Worm (Caenorhabditis elegans): ENCODE data around the gene R03A10.5.

The R03A10.5 gene

DNA sequence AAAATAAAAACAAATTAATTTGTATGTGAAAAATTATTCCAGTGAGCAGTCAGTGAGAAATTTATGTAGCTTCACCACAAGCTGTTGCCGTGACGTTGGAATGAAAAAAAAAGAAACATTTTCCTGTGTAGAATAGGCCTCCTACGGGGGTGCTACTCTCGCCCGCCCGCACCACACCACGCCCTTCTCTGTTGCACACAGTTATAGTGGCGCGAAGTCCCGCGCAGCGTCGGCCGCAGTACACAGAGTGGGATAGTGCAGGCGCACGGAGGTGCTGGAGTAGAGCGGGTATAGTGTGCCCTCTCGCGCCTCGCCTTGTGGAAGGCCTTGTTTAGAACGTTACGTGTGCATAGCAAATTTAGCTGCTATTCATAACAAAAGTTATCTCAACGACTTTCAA lies 7.8 kb upstream of the R03A10.5 start:
- no peak for TF ChIP-seq cog-1 (tag; optimal IDR thresholded peaks at IDR 0.05)
- no peak for TF ChIP-seq ztf-23 (GFP tag; IDR thresholded peaks at IDR 0.05)
- no peak for TF ChIP-seq ztf-29 (GFP tag; IDR thresholded peaks at IDR 0.05)
- no peak for TF ChIP-seq klf-2 (GFP tag; conservative IDR thresholded peaks at IDR 0.05)
- no peak for TF ChIP-seq med-1 (GFP tag; optimal IDR thresholded peaks at IDR 0.05; ENCODE audit: insufficient read depth)
- no peak for TF ChIP-seq tab-1 (GFP tag; IDR thresholded peaks at IDR 0.05)
- no peak for TF ChIP-seq flt-1 (GFP tag; IDR thresholded peaks at IDR 0.05)
- TF ChIP-seq T22C8.4 (GFP tag; IDR thresholded peaks at IDR 0.05) = no peak

DNA sequence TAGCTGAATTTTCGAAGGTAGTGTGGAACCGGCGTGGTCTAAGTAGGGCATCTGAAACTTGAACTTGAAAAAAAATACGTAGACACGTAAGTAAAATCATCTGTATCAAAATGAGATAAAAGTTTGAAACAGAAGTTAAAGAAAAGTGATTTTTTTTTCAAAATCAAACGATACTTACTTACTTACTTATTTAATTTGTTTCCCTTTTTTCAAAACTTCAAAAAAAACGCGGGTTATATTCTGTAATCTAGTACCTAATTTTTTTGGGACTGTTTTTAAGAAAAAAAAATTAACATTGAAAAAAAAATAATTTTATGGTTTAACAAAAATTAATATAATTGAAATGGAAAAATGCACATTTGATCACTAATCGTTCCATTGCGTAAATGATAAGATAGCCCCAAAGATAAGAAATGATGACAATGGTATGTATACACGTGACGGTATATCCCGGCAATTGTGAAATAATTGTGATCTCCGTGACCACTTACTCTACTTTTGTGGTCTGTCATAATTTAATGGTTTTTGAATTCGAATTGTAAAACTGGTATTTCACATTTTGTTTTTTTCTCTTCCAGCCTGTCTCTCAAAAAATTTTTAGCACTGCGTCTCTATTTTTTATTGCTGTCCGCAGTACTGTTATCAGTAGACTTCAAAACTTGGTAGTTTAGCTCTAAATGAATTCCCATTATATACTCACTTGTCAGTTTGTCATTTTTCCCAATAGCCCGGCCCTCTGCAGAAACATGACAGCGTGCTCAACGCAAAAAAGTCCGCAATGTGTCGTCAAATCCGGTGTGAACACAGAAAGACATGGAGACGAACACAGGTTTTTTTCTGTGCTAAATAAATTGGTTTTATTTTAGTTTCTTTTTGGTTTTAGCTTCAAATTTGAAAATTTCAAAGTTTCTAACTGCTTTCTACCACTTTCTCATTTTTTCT lies 5.5 kb upstream of the R03A10.5 start, which contains the start of gene mocs-1:
Gene mocs-1, minus strand, starts transcription at position 51 of the 942 bp plus-strand sequence.
- TF ChIP-seq flt-1 (GFP tag; IDR thresholded peaks at IDR 0.05) = no peak
- no peak for TF ChIP-seq klf-2 (GFP tag; conservative IDR thresholded peaks at IDR 0.05)
- no peak for TF ChIP-seq cog-1 (tag; optimal IDR thresholded peaks at IDR 0.05)
- TF ChIP-seq med-1 (GFP tag; optimal IDR thresholded peaks at IDR 0.05; ENCODE audit: insufficient read depth) = no peak
- no peak for TF ChIP-seq tab-1 (GFP tag; IDR thresholded peaks at IDR 0.05)
- TF ChIP-seq ztf-29 (GFP tag; IDR thresholded peaks at IDR 0.05) = no peak
- no peak for TF ChIP-seq T22C8.4 (GFP tag; IDR thresholded peaks at IDR 0.05)
- TF ChIP-seq ztf-23 (GFP tag; IDR thresholded peaks at IDR 0.05) = no peak
- TF ChIP-seq ref-1 (GFP tag; conservative IDR thresholded peaks at IDR 0.05) = no peak

DNA sequence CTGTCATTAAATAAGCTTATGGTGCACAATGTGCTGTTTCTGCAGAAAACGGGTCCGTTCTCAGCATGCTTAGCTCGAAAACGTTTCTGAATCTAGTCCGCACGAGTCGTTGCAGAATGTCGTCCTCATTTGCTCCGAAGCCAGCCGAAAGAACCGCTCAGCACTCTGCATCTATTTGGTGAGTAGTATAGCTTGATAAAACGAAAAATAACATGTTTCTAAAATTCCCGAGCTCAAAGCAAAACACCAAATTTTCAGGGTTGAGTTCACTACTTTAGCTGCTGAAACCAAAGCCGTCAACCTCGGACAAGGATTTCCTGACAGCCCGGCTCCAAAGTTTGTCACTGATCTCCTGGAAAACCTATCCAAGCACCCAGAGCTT lies 4.8 kb upstream of the R03A10.5 start, which contains the start of gene nkat-3:
Gene nkat-3, plus strand, starts transcription at position 46 of the 382 bp plus-strand sequence.
- TF ChIP-seq ref-1 (GFP tag; conservative IDR thresholded peaks at IDR 0.05) (no peak), T22C8.4 (GFP tag; IDR thresholded peaks at IDR 0.05) (no peak), cog-1 (tag; optimal IDR thresholded peaks at IDR 0.05) (no peak), tab-1 (GFP tag; IDR thresholded peaks at IDR 0.05) (no peak)

DNA sequence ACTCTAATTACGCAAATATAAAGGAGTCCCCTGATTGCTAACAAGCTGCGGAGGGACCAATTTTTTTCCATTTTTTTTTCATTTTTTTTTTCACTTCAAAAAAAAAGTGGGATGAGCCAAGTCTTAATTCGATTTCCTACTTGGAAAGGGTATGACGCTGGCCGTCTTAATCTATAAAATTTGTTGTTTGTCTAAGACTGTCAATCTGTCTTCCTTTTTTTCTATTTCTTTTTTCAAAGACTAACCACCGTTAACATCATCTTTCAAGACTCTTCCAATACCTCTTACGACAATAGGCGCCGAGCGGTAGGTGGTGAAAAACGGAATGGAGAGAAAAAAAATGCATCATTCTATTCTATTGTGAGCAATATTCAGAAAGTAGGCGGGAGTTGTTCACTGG lies 18.5 kb downstream of the R03A10.5 start:
- TF ChIP-seq tab-1 (GFP tag; IDR thresholded peaks at IDR 0.05) = no peak

DNA sequence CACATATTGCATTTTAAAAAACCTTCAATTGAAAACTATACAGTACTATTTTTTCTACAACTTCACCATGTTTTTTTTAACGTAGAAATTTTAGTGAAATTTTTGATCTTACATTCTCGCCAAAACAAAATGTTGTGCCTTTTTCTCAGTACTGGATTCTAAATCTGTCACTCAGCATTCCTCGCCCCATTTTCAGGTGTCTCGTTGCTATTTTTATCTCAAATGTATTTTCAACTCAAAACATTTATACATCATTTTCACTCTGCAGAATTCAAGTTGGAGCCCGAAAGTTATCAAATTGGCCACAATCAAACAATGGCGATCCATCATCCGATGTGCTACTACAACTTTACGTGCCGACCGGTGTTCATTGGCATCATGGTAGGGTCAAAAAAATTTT lies 19.5 kb downstream of the R03A10.5 start, which contains the start of gene sprr-1:
Gene sprr-1, plus strand, starts transcription at position 269 of the 400 bp plus-strand sequence.
- no peak for TF ChIP-seq ref-1 (GFP tag; conservative IDR thresholded peaks at IDR 0.05)
- no peak for TF ChIP-seq tab-1 (GFP tag; IDR thresholded peaks at IDR 0.05)
- TF ChIP-seq ztf-23 (GFP tag; IDR thresholded peaks at IDR 0.05) = no peak
- TF ChIP-seq flt-1 (GFP tag; IDR thresholded peaks at IDR 0.05) = no peak
- no peak for TF ChIP-seq klf-2 (GFP tag; conservative IDR thresholded peaks at IDR 0.05)
- TF ChIP-seq med-1 (GFP tag; optimal IDR thresholded peaks at IDR 0.05; ENCODE audit: insufficient read depth) = no peak
- TF ChIP-seq ztf-29 (GFP tag; IDR thresholded peaks at IDR 0.05) = no peak
- no peak for TF ChIP-seq T22C8.4 (GFP tag; IDR thresholded peaks at IDR 0.05)
- no peak for TF ChIP-seq cog-1 (tag; optimal IDR thresholded peaks at IDR 0.05)

DNA sequence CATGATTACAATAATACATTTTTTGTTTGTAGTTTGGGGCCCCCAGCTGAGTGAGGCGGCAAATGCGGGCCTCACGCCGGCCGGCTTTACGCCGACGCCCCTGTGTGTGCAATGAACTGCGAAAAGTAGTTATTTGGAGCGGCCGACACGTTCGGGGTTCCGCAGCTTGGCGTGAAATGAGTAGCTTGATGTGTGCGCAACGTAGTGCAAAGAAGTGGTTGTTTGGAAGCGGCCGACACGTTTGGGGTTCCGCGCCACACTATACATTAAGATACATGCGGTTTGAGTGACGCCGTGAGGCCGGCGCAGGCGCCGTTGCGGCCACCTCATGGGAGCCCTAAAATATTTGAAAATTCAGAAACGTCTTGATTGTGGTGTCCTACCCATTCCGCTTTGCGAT lies 22.1 kb downstream of the R03A10.5 start:
- TF ChIP-seq ztf-29 (GFP tag; IDR thresholded peaks at IDR 0.05) (no peak), flt-1 (GFP tag; IDR thresholded peaks at IDR 0.05) (no peak), med-1 (GFP tag; optimal IDR thresholded peaks at IDR 0.05; ENCODE audit: insufficient read depth) (no peak), ztf-23 (GFP tag; IDR thresholded peaks at IDR 0.05) (no peak), tab-1 (GFP tag; IDR thresholded peaks at IDR 0.05) (no peak), klf-2 (GFP tag; conservative IDR thresholded peaks at IDR 0.05) (no peak), ref-1 (GFP tag; conservative IDR thresholded peaks at IDR 0.05) (no peak), cog-1 (tag; optimal IDR thresholded peaks at IDR 0.05) (no peak), T22C8.4 (GFP tag; IDR thresholded peaks at IDR 0.05) (no peak)

DNA sequence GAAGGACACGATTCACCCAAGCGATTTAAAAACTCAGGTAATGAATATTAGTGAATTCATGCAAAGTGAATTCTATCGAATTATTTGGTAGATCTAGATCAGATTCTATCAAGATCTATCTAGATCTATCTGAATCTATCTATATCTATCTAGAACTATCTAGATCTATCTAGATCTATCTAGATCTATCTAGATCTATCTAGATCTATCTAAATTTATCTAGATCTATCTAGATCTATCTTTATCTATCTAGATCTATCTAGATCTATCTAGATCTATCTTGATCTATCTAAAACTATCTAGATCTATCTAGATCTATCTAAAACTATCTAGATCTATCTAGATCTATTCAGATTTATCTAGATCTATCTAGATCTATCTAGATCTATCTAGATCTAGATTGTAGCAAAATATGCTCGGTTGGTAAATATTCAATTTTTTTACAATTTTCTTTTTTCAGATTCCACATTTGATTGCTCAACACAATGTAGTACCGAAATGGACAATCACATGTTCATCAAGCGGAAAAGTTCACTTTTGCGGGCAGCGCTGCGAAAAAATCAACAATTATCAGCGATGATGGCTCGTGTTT lies 23.5 kb downstream of the R03A10.5 start:
- TF ChIP-seq tab-1 (GFP tag; IDR thresholded peaks at IDR 0.05) = no peak
- no peak for TF ChIP-seq ztf-29 (GFP tag; IDR thresholded peaks at IDR 0.05)
- no peak for TF ChIP-seq med-1 (GFP tag; optimal IDR thresholded peaks at IDR 0.05; ENCODE audit: insufficient read depth)
- TF ChIP-seq flt-1 (GFP tag; IDR thresholded peaks at IDR 0.05) = no peak
- no peak for TF ChIP-seq T22C8.4 (GFP tag; IDR thresholded peaks at IDR 0.05)
- no peak for TF ChIP-seq ztf-23 (GFP tag; IDR thresholded peaks at IDR 0.05)
- no peak for TF ChIP-seq klf-2 (GFP tag; conservative IDR thresholded peaks at IDR 0.05)

DNA sequence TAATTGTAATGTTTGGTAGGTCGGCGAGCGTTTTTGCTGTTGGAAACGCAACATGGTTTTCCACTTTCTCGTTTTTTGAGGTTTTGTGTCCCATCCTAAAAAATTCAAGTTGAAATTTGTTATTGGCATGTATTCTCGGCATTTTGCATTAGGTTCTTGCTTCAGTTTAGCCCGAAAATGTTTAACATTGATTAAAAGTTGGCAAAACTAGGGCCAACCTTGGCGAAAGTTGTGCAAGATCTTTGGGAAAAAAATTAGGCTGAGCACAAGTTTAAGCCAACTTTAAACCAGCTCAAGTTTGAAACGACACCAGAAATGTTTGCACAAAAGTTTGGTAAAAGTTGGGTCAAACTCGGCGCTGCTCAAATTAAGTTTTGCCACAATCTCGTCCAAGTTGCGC lies 30.8 kb downstream of the R03A10.5 start, which contains the start of gene exc-1:
Gene exc-1, minus strand, starts transcription at position 101 of the 400 bp plus-strand sequence.
- no peak for TF ChIP-seq tab-1 (GFP tag; IDR thresholded peaks at IDR 0.05)
- TF ChIP-seq med-1 (GFP tag; optimal IDR thresholded peaks at IDR 0.05; ENCODE audit: insufficient read depth) = no peak
- no peak for TF ChIP-seq ref-1 (GFP tag; conservative IDR thresholded peaks at IDR 0.05)
- TF ChIP-seq ztf-23 (GFP tag; IDR thresholded peaks at IDR 0.05) = no peak
- TF ChIP-seq flt-1 (GFP tag; IDR thresholded peaks at IDR 0.05) = no peak
- TF ChIP-seq ztf-29 (GFP tag; IDR thresholded peaks at IDR 0.05) = no peak
- TF ChIP-seq T22C8.4 (GFP tag; IDR thresholded peaks at IDR 0.05) = no peak

DNA sequence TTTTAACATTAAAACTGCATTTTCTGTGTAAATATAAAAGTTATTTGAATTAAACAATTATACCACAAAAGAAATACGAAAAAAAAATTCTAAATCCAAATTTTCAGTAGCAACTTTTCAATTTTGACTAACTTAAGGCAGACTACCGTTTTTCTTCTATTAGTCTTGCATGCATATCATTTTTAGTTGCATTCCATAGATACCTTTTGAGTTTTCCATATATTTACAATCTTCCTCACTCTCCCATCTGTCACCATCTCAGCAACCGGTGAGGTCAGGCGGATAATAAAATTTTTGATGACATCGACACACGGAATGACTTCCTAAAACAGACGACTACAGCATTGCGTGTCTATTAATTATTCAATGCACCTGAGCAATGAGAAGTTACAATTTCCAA lies 32.2 kb downstream of the R03A10.5 start, which contains the start of gene gcy-36:
Gene gcy-36, plus strand, starts transcription at position 301 of the 400 bp plus-strand sequence.
- no peak for TF ChIP-seq tab-1 (GFP tag; IDR thresholded peaks at IDR 0.05)
- no peak for TF ChIP-seq T22C8.4 (GFP tag; IDR thresholded peaks at IDR 0.05)
- no peak for TF ChIP-seq ztf-29 (GFP tag; IDR thresholded peaks at IDR 0.05)
- TF ChIP-seq med-1 (GFP tag; optimal IDR thresholded peaks at IDR 0.05; ENCODE audit: insufficient read depth) = no peak
- no peak for TF ChIP-seq cog-1 (tag; optimal IDR thresholded peaks at IDR 0.05)
- TF ChIP-seq ref-1 (GFP tag; conservative IDR thresholded peaks at IDR 0.05) = no peak
- no peak for TF ChIP-seq flt-1 (GFP tag; IDR thresholded peaks at IDR 0.05)
- no peak for TF ChIP-seq klf-2 (GFP tag; conservative IDR thresholded peaks at IDR 0.05)
- TF ChIP-seq ztf-23 (GFP tag; IDR thresholded peaks at IDR 0.05) = no peak
